Worm (Caenorhabditis elegans) whole organism, L3 larva: ENCODE data around the gene glod-4.

Experiments
- R02D3.7 ChIP-seq: fragments of 150-350 bp; optimal IDR thresholded peaks from 2 replicates; lab custom pipeline; 2014; ENCODE audit warnings: missing biosample characterization, missing genetic modification characterization
- ZK546.5 ChIP-seq: sonication (generic microtip); optimal IDR thresholded peaks from 2 replicates; lab custom pipeline; 2017; ENCODE audit warnings: missing biosample characterization, missing genetic modification characterization
- aly-2 ChIP-seq: fragments of 150-350 bp; optimal IDR thresholded peaks from 2 replicates; lab custom pipeline; 2014; ENCODE audit warnings: missing biosample characterization, missing genetic modification characterization
- ama-1 ChIP-seq: fragments of 150-350 bp; optimal IDR thresholded peaks from 2 replicates; lab custom pipeline; 2018
- ceh-16 ChIP-seq: sonication (generic microtip); optimal IDR thresholded peaks from 2 replicates; lab custom pipeline; 2017; ENCODE audit warnings: missing biosample characterization, missing genetic modification characterization
- ceh-28 ChIP-seq: fragments of 150-350 bp; optimal IDR thresholded peaks from 2 replicates; lab custom pipeline; 2014; ENCODE audit warnings: missing biosample characterization, missing genetic modification reagents, missing genetic modification characterization
- ceh-82 ChIP-seq: fragments of 150-350 bp; optimal IDR thresholded peaks from 2 replicates; lab custom pipeline; 2014; ENCODE audit warnings: missing biosample characterization, missing genetic modification characterization
- ceh-9 ChIP-seq: sonication (generic microtip); optimal IDR thresholded peaks from 2 replicates; lab custom pipeline; 2018; ENCODE audit warnings: missing biosample characterization, missing genetic modification characterization
- daf-12 ChIP-seq: fragments of 150-350 bp; optimal IDR thresholded peaks from 2 replicates; lab custom pipeline; 2014; ENCODE audit warnings: missing biosample characterization, missing genetic modification reagents, missing genetic modification characterization
- egl-27 ChIP-seq: sonication (generic microtip); optimal IDR thresholded peaks from 4 replicates; lab custom pipeline; 2017; ENCODE audit warnings: missing biosample characterization, missing genetic modification reagents, missing genetic modification characterization
- egl-5 ChIP-seq: fragments of 150-350 bp; optimal IDR thresholded peaks from 2 replicates; lab custom pipeline; 2017; ENCODE audit warnings: missing biosample characterization, missing genetic modification reagents, missing genetic modification characterization, inconsistent platforms
- elt-1 ChIP-seq: fragments of 150-350 bp; optimal IDR thresholded peaks from 2 replicates; lab custom pipeline; 2014; ENCODE audit warnings: missing biosample characterization, missing genetic modification characterization
- elt-3 ChIP-seq, 3 experiments: fragments of 150-350 bp in 1 of 3; sonication (generic microtip) in 2 of 3; optimal IDR thresholded peaks; 2 replicates in 2 of 3; 4 replicates in 1 of 3; lab custom pipeline; 2014 to 2017; ENCODE audit warnings: missing biosample characterization in 3 of 3, missing genetic modification characterization in 3 of 3
- fkh-10 ChIP-seq: sonication (generic microtip); optimal IDR thresholded peaks from 2 replicates; lab custom pipeline; 2017; ENCODE audit warnings: missing biosample characterization, missing genetic modification reagents, missing genetic modification characterization
- fkh-2 ChIP-seq: fragments of 150-350 bp; optimal IDR thresholded peaks from 2 replicates; lab custom pipeline; 2014; ENCODE audit warnings: missing biosample characterization, missing genetic modification reagents, missing genetic modification characterization
- fos-1 ChIP-seq: fragments of 150-350 bp; optimal IDR thresholded peaks from 2 replicates; lab custom pipeline; 2014; ENCODE audit warnings: missing biosample characterization, missing genetic modification characterization
- hmg-11 ChIP-seq: sonication (generic microtip); optimal IDR thresholded peaks from 2 replicates; lab custom pipeline; 2016; ENCODE audit warnings: missing genetic modification characterization, missing compliant biosample characterization
- jun-1 ChIP-seq: fragments of 150-350 bp; optimal IDR thresholded peaks from 2 replicates; lab custom pipeline; 2014; ENCODE audit warnings: missing biosample characterization, missing genetic modification reagents, missing genetic modification characterization
- lin-39 ChIP-seq: fragments of 150-350 bp; optimal IDR thresholded peaks from 2 replicates; lab custom pipeline; 2018; ENCODE audit warnings: missing biosample characterization, missing genetic modification reagents, missing genetic modification characterization
- lsy-12 ChIP-seq: sonication (generic microtip); optimal IDR thresholded peaks from 2 replicates; lab custom pipeline; 2016; ENCODE audit warnings: mild to moderate bottlenecking, missing genetic modification characterization, missing compliant biosample characterization
- mdl-1 ChIP-seq: fragments of 150-350 bp; optimal IDR thresholded peaks from 2 replicates; lab custom pipeline; 2014; ENCODE audit warnings: missing biosample characterization, missing genetic modification characterization
- mml-1 ChIP-seq: fragments of 150-350 bp; sonication (generic microtip); optimal IDR thresholded peaks from 3 replicates; lab custom pipeline; 2014; ENCODE audit warnings: missing biosample characterization, missing genetic modification characterization
- nfya-1 ChIP-seq: sonication (generic microtip); optimal IDR thresholded peaks from 2 replicates; lab custom pipeline; 2017; ENCODE audit warnings: missing genetic modification characterization, mild to moderate bottlenecking, missing compliant biosample characterization, antibody characterized with exemption, moderate library complexity; ENCODE audit not compliant: insufficient read depth
- nhr-12 ChIP-seq: fragments of 150-350 bp; optimal IDR thresholded peaks from 2 replicates; lab custom pipeline; 2014; ENCODE audit warnings: missing biosample characterization, missing genetic modification characterization
- nhr-237 ChIP-seq: fragments of 150-350 bp; optimal IDR thresholded peaks from 2 replicates; lab custom pipeline; 2014; ENCODE audit warnings: missing biosample characterization, missing genetic modification characterization
- nhr-25 ChIP-seq: sonication (generic microtip); optimal IDR thresholded peaks from 2 replicates; lab custom pipeline; 2017; ENCODE audit warnings: missing biosample characterization, missing genetic modification characterization
- nhr-28 ChIP-seq: fragments of 150-350 bp; optimal IDR thresholded peaks from 2 replicates; lab custom pipeline; 2014; ENCODE audit warnings: missing biosample characterization, missing genetic modification characterization
- nhr-67 ChIP-seq: fragments of 150-350 bp; optimal IDR thresholded peaks from 2 replicates; lab custom pipeline; 2014; ENCODE audit warnings: missing biosample characterization, missing genetic modification characterization
- nhr-76 ChIP-seq: fragments of 150-350 bp; sonication (generic microtip); optimal IDR thresholded peaks from 5 replicates; lab custom pipeline; 2014; ENCODE audit warnings: missing biosample characterization, missing genetic modification characterization
- pha-4 ChIP-seq: fragments of 150-350 bp; optimal IDR thresholded peaks from 2 replicates; lab custom pipeline; 2014; ENCODE audit warnings: missing biosample characterization, missing genetic modification reagents, missing genetic modification characterization
- pqm-1 ChIP-seq: fragments of 150-350 bp; optimal IDR thresholded peaks from 2 replicates; lab custom pipeline; 2017; ENCODE audit warnings: missing biosample characterization, missing genetic modification characterization, inconsistent platforms
- sea-2 ChIP-seq: fragments of 150-350 bp; sonication (generic microtip); optimal IDR thresholded peaks from 4 replicates; lab custom pipeline; 2014; ENCODE audit warnings: missing biosample characterization, missing genetic modification reagents, missing genetic modification characterization
- skn-1 ChIP-seq: fragments of 150-350 bp; optimal IDR thresholded peaks from 2 replicates; lab custom pipeline; 2014; ENCODE audit warnings: missing biosample characterization, missing genetic modification characterization
- tbx-2 ChIP-seq: sonication (generic microtip); optimal IDR thresholded peaks from 2 replicates; lab custom pipeline; 2016; ENCODE audit warnings: mild to moderate bottlenecking, missing genetic modification characterization, missing compliant biosample characterization
- unc-39 ChIP-seq: sonication (generic microtip); optimal IDR thresholded peaks from 4 replicates; lab custom pipeline; 2017; ENCODE audit warnings: missing biosample characterization, missing genetic modification characterization
- unc-62 ChIP-seq: fragments of 150-350 bp; sonication (generic microtip); optimal IDR thresholded peaks from 4 replicates; lab custom pipeline; 2014; ENCODE audit warnings: missing biosample characterization, missing genetic modification reagents, missing genetic modification characterization
- zag-1 ChIP-seq: fragments of 150-350 bp; optimal IDR thresholded peaks from 2 replicates; lab custom pipeline; 2014; ENCODE audit warnings: missing biosample characterization, missing genetic modification characterization
- ztf-11 ChIP-seq: fragments of 150-350 bp; optimal IDR thresholded peaks from 2 replicates; lab custom pipeline; 2014; ENCODE audit warnings: missing biosample characterization, missing genetic modification characterization
- ztf-4 ChIP-seq: fragments of 150-350 bp; optimal IDR thresholded peaks from 2 replicates; lab custom pipeline; 2014; ENCODE audit warnings: missing biosample characterization, missing genetic modification characterization

The glod-4 gene

DNA sequence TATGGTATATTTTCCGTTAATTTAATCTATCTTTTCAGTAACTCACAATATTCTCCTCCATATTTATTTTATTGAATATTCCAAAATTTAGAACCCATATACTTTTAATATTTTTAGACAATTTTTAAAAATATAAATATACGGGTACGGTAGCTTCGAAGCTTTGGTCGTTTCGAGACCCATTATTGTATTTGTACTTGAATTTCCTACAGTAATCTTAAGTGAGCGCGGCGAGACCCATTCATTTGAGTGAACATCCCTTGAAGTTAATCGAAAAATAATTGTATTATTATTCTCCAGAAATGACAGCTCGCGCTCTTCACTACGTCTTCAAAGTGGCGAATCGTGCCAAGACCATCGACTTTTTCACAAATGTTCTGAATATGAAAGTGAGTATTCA is at the start of gene glod-4:
Gene glod-4 (plus strand): TSS at position 301 of the 400 bp plus-strand sequence.
- TF ChIP-seq jun-1 (no peak), egl-27 (tag; lab: Kevin White, UChicago) (no peak), zag-1 (tag; lab: Kevin White, UChicago) (no peak), mml-1 (no peak), nhr-67 (tag; lab: Kevin White, UChicago) (no peak), pha-4 (no peak), ztf-4 (tag; lab: Kevin White, UChicago) (no peak), aly-2 (tag; lab: Kevin White, UChicago) (no peak), unc-39 (no peak), nhr-76 (tag; lab: Kevin White, UChicago) (no peak), ceh-82 (no peak), sea-2 (GFP tag; lab: Kevin White, UChicago) (no peak), nfya-1 (tag; lab: Kevin White, UChicago) (no peak), R02D3.7 (tag; lab: Kevin White, UChicago) (no peak)

ce11 chrIII:4106611-4107010 is 46.8 kb upstream of the glod-4 start:
- TF ChIP-seq zag-1 (tag; lab: Kevin White, UChicago) (no peak), egl-5 (tag; lab: Kevin White, UChicago) (no peak), ama-1 (lab: Kevin White, UChicago) (no peak), unc-62 (GFP tag; lab: Kevin White, UChicago) (no peak), ceh-16 (tag; lab: Kevin White, UChicago) (no peak), nhr-237 (tag; lab: Kevin White, UChicago) (no peak), skn-1 (tag; lab: Kevin White, UChicago) (no peak), aly-2 (tag; lab: Kevin White, UChicago) (no peak), ztf-4 (tag; lab: Kevin White, UChicago) (no peak), nhr-25 (no peak), daf-12 (tag; lab: Kevin White, UChicago) (no peak), R02D3.7 (tag; lab: Kevin White, UChicago) (no peak), nhr-28 (tag; lab: Kevin White, UChicago) (no peak), pha-4 (no peak), elt-1 (tag; lab: Kevin White, UChicago) (no peak), fkh-2 (tag; lab: Kevin White, UChicago) (no peak), fkh-10 (GFP tag; lab: Kevin White, UChicago) (no peak), ZK546.5 (tag; lab: Kevin White, UChicago) (no peak)

DNA sequence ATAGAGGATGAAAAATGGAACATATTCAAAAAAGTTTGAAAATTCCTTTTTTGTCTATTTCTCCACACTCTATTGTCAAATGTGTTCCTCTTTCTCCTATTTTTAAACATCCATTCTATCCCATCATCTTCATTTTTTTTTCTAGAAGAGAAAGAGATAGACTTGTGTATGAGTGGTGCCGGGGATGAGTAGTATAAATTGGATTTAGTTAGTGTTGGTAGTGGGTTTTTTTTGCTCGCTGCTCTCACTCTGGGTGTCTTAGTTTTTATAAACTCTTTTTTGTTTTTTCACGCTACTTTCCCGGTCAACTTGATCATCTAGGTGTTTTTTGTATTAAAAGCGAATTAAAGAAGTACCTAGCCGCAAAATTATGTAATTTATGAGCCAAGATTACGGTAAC is 46.2 kb upstream of the glod-4 start:
- no peak for TF ChIP-seq lsy-12 (tag; lab: Kevin White, UChicago)
- TF ChIP-seq egl-5 (tag; lab: Kevin White, UChicago): no peak

- TF ChIP-seq nfya-1 (tag; lab: Kevin White, UChicago) (peak; percentile 57), nhr-67 (tag; lab: Kevin White, UChicago) (no peak), lin-39 (peak; percentile 90)
These were observed 45.4 kb upstream of the glod-4 start for ce11 chrIII:4107929-4108520.

DNA sequence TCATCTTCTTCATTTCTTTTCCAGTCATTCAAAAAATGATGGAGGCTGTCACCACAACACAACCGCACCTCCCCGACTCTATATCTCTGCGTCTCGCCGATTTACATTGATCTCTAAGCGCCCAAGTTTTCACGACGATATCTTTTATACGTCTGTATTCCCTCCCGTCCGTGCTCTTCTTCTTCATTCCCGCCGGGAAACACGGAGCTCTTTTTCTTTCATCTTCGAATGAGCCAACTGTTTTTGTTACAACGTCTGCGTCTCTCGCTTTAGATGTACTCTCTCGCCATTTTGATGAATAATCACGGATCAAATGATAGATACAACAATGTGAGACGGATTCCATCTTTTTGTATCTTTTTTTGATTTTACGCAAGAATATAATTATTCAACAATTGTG is 39.8 kb upstream of the glod-4 start:
- TF ChIP-seq mdl-1 (tag; lab: Kevin White, UChicago) (no peak), nfya-1 (tag; lab: Kevin White, UChicago) (peak; percentile 9), egl-27 (tag; lab: Kevin White, UChicago) (no peak), nhr-12 (tag; lab: Kevin White, UChicago) (no peak)

- TF ChIP-seq nhr-25 (no peak), daf-12 (tag; lab: Kevin White, UChicago) (no peak), ceh-28 (tag; lab: Kevin White, UChicago) (no peak), nhr-67 (tag; lab: Kevin White, UChicago) (no peak), elt-3 (tag; optimal IDR thresholded peaks at IDR 0.05; lab: Kevin White, UChicago) (no peak), mml-1 (no peak), fos-1 (tag; lab: Kevin White, UChicago) (no peak), hmg-11 (tag; lab: Kevin White, UChicago) (no peak), tbx-2 (tag; lab: Kevin White, UChicago) (no peak), unc-62 (GFP tag; lab: Kevin White, UChicago) (no peak), aly-2 (tag; lab: Kevin White, UChicago) (no peak), pqm-1 (tag; lab: Kevin White, UChicago) (no peak), unc-39 (no peak), nhr-12 (tag; lab: Kevin White, UChicago) (no peak), fkh-2 (tag; lab: Kevin White, UChicago) (no peak), ztf-11 (no peak), ceh-9 (tag; lab: Kevin White, UChicago) (no peak)
These were observed 38.3 kb upstream of the glod-4 start, which contains the start of gene unc-103 for ce11 chrIII:4115085-4115484. TSS of gene unc-103 (plus strand) at chrIII:4115385.
